Worm (Caenorhabditis elegans): Measurements from ENCODE around the gene Y46D2A.1.

- TF ChIP-seq snpc-4 (tag; optimal IDR thresholded peaks at IDR 0.05) (no peak), blmp-1 (tag; optimal IDR thresholded peaks at IDR 0.05; ENCODE audit: insufficient read depth) (no peak), ceh-82 (tag; optimal IDR thresholded peaks at IDR 0.05) (no peak), F13H6.1 (tag; optimal IDR thresholded peaks at IDR 0.05) (no peak), alr-1 (tag; optimal IDR thresholded peaks at IDR 0.05) (no peak), sma-3 (GFP tag; optimal IDR thresholded peaks at IDR 0.05) (no peak), mdl-1 (tag; optimal IDR thresholded peaks at IDR 0.05) (no peak)
These were observed 22.6 kb downstream of the Y46D2A.1 start, which contains the start of gene bath-28 for ce11 chrII:3344917-3345316.

All from whole organism, L2 larva.